Worm (Caenorhabditis elegans) whole organism, L2 larva: ENCODE measurements around the gene nhr-277.
A peak's percentile ranks its signal among the peaks of the same experiment; 100 is the strongest.

Experiments used
- F13H6.1 ChIP-seq: sonication (generic microtip); optimal IDR thresholded peaks from 2 replicates; lab custom pipeline; 2016; ENCODE audit warnings: missing genetic modification characterization, missing compliant biosample characterization
- Y55F3AM.14 ChIP-seq: fragments of 200-800 bp; sonication (Bioruptor generic); optimal IDR thresholded peaks from 2 replicates; lab custom pipeline; 2018; ENCODE audit warnings: mild to moderate bottlenecking, missing genetic modification characterization, missing compliant biosample characterization
- ZK546.5 ChIP-seq: sonication (generic microtip); optimal IDR thresholded peaks from 2 replicates; lab custom pipeline; 2017; ENCODE audit warnings: missing biosample characterization, missing genetic modification characterization
- alr-1 ChIP-seq: fragments of 150-350 bp; optimal IDR thresholded peaks from 2 replicates; lab custom pipeline; 2014; ENCODE audit warnings: missing biosample characterization, missing genetic modification characterization
- aly-2 ChIP-seq: fragments of 150-350 bp; optimal IDR thresholded peaks from 2 replicates; lab custom pipeline; 2014; ENCODE audit warnings: missing biosample characterization, missing genetic modification characterization
- ama-1 ChIP-seq: fragments of 150-350 bp; optimal IDR thresholded peaks from 2 replicates; lab custom pipeline; 2018; ENCODE audit warnings: inconsistent platforms
- blmp-1 ChIP-seq: sonication (generic microtip); optimal IDR thresholded peaks from 2 replicates; lab custom pipeline; 2017; ENCODE audit warnings: missing genetic modification characterization, mild to moderate bottlenecking, missing compliant biosample characterization, antibody characterized with exemption, moderate library complexity; ENCODE audit not compliant: insufficient read depth
- ceh-82 ChIP-seq: fragments of 150-350 bp; optimal IDR thresholded peaks from 2 replicates; lab custom pipeline; 2014; ENCODE audit warnings: missing biosample characterization, missing genetic modification characterization
- crh-2 ChIP-seq: sonication (generic microtip); optimal IDR thresholded peaks from 2 replicates; lab custom pipeline; 2017; ENCODE audit warnings: missing biosample characterization, missing genetic modification characterization
- egl-27 ChIP-seq: sonication (generic microtip); optimal IDR thresholded peaks from 3 replicates; lab custom pipeline; 2017; ENCODE audit warnings: missing biosample characterization, missing genetic modification reagents, missing genetic modification characterization
- elt-1 ChIP-seq: fragments of 150-350 bp; optimal IDR thresholded peaks from 2 replicates; lab custom pipeline; 2014; ENCODE audit warnings: missing biosample characterization, missing genetic modification characterization
- elt-3 ChIP-seq: sonication (generic microtip); optimal IDR thresholded peaks from 2 replicates; lab custom pipeline; 2017; ENCODE audit warnings: missing biosample characterization, missing genetic modification characterization
- gmeb-1 ChIP-seq: fragments of 150-350 bp; optimal IDR thresholded peaks from 2 replicates; lab custom pipeline; 2014; ENCODE audit warnings: missing biosample characterization, missing genetic modification characterization
- lin-13 ChIP-seq: fragments of 150-350 bp; optimal IDR thresholded peaks from 2 replicates; lab custom pipeline; 2014; ENCODE audit warnings: missing biosample characterization, missing genetic modification reagents, missing genetic modification characterization
- lin-39 ChIP-seq: fragments of 150-350 bp; optimal IDR thresholded peaks from 2 replicates; lab custom pipeline; 2014; ENCODE audit warnings: missing biosample characterization, missing genetic modification reagents, missing genetic modification characterization
- lsy-2 ChIP-seq, 2 experiments: fragments of 150-350 bp in 1 of 2; sonication (generic microtip) in 1 of 2; optimal IDR thresholded peaks; 2 replicates each; lab custom pipeline; 2014 to 2017; ENCODE audit warnings: missing biosample characterization in 2 of 2, missing genetic modification characterization in 2 of 2
- mab-5 ChIP-seq: fragments of 150-350 bp; optimal IDR thresholded peaks from 2 replicates; lab custom pipeline; 2014; ENCODE audit warnings: missing biosample characterization, missing genetic modification characterization
- mbf-1 ChIP-seq: sonication (generic microtip); optimal IDR thresholded peaks from 2 replicates; lab custom pipeline; 2017; ENCODE audit warnings: missing biosample characterization, missing genetic modification characterization
- mdl-1 ChIP-seq, 2 experiments: fragments of 150-350 bp in 1 of 2; sonication (generic microtip) in 1 of 2; optimal IDR thresholded peaks; 2 replicates each; lab custom pipeline; 2017; ENCODE audit warnings: missing biosample characterization in 2 of 2, missing genetic modification characterization in 2 of 2
- nhr-10 ChIP-seq: sonication (generic microtip); optimal IDR thresholded peaks from 2 replicates; lab custom pipeline; 2017; ENCODE audit warnings: missing biosample characterization, missing genetic modification characterization
- nhr-129 ChIP-seq: fragments of 150-350 bp; optimal IDR thresholded peaks from 2 replicates; lab custom pipeline; 2014; ENCODE audit warnings: missing biosample characterization, missing genetic modification characterization
- nhr-21 ChIP-seq: fragments of 150-350 bp; optimal IDR thresholded peaks from 2 replicates; lab custom pipeline; 2014; ENCODE audit warnings: missing biosample characterization, missing genetic modification characterization
- nhr-25 ChIP-seq: fragments of 150-350 bp; sonication (generic microtip); optimal IDR thresholded peaks from 3 replicates; lab custom pipeline; 2014; ENCODE audit warnings: missing biosample characterization, missing genetic modification characterization
- nhr-6 ChIP-seq: fragments of 150-350 bp; optimal IDR thresholded peaks from 2 replicates; lab custom pipeline; 2014; ENCODE audit warnings: missing biosample characterization, missing genetic modification characterization
- peb-1 ChIP-seq: fragments of 150-350 bp; optimal IDR thresholded peaks from 2 replicates; lab custom pipeline; 2014; ENCODE audit warnings: missing biosample characterization, missing genetic modification characterization
- sem-4 ChIP-seq: fragments of 150-350 bp; optimal IDR thresholded peaks from 2 replicates; lab custom pipeline; 2014; ENCODE audit warnings: missing biosample characterization, missing genetic modification reagents, missing genetic modification characterization
- skn-1 ChIP-seq: sonication (generic microtip); optimal IDR thresholded peaks from 2 replicates; lab custom pipeline; 2017; ENCODE audit warnings: missing biosample characterization, missing genetic modification characterization
- sma-3 ChIP-seq: sonication (generic microtip); optimal IDR thresholded peaks from 2 replicates; lab custom pipeline; 2016; ENCODE audit warnings: missing genetic modification reagents, missing genetic modification characterization, missing compliant biosample characterization
- snpc-4 ChIP-seq: fragments of 150-350 bp; optimal IDR thresholded peaks from 2 replicates; lab custom pipeline; 2014; ENCODE audit warnings: missing biosample characterization, missing genetic modification characterization
- unc-62 ChIP-seq: fragments of 150-350 bp; optimal IDR thresholded peaks from 2 replicates; lab custom pipeline; 2014; ENCODE audit warnings: missing biosample characterization, missing genetic modification reagents, missing genetic modification characterization
- ztf-1 ChIP-seq: fragments of 200-800 bp; sonication (Bioruptor generic); conservative IDR thresholded peaks from 2 replicates; pipeline ENCODE4 v1.3.6; 2022; ENCODE audit warnings: missing genetic modification characterization, missing compliant biosample characterization
- ztf-4 ChIP-seq: fragments of 150-350 bp; optimal IDR thresholded peaks from 2 replicates; lab custom pipeline; 2014; ENCODE audit warnings: missing biosample characterization, missing genetic modification characterization

nhr-277 gene

ce11 chrIV:2762380-2762779 lies 19.6 kb downstream of the nhr-277 start, which contains the start of gene Y54G2A.77:
Y54G2A.77 (plus strand) TSS chrIV:2762680.
- TF ChIP-seq alr-1, result no peak

ce11 chrIV:2764160-2764559 lies 21.4 kb downstream of the nhr-277 start:
- no peak for TF ChIP-seq snpc-4 (tag; lab: Kevin White, UChicago)
- TF ChIP-seq mab-5, result no peak
- TF ChIP-seq nhr-25 (tag; lab: Kevin White, UChicago), result peak; percentile 22
- TF ChIP-seq peb-1, result no peak
- no peak for TF ChIP-seq nhr-21 (tag; lab: Kevin White, UChicago)
- TF ChIP-seq skn-1, result no peak
- no peak for TF ChIP-seq sma-3 (GFP tag; lab: Kevin White, UChicago)

- TF ChIP-seq ztf-1 (GFP tag; lab: Robert Waterston, UW), result no peak
- TF ChIP-seq nhr-25 (tag; lab: Kevin White, UChicago), result peak; percentile 67
- TF ChIP-seq Y55F3AM.14 (GFP tag; lab: Kevin White, UChicago), result peak; percentile 40
Observed at ce11 chrIV:2765048-2765708, 22.4 kb downstream of the nhr-277 start.

ce11 chrIV:2770067-2770466 lies 27.3 kb downstream of the nhr-277 start:
- TF ChIP-seq elt-1 (tag; lab: Kevin White, UChicago) (no peak), skn-1 (no peak), ceh-82 (tag; lab: Kevin White, UChicago) (no peak), nhr-129 (no peak), F13H6.1 (tag; lab: Kevin White, UChicago) (no peak), ZK546.5 (tag; lab: Kevin White, UChicago) (no peak), aly-2 (tag; lab: Kevin White, UChicago) (no peak), sem-4 (tag; lab: Kevin White, UChicago) (no peak), mab-5 (no peak), sma-3 (GFP tag; lab: Kevin White, UChicago) (no peak), nhr-6 (tag; lab: Kevin White, UChicago) (no peak), lin-39 (tag; lab: Kevin White, UChicago) (no peak), alr-1 (no peak), egl-27 (tag; lab: Kevin White, UChicago) (no peak), lin-13 (GFP tag; lab: Kevin White, UChicago) (no peak), gmeb-1 (no peak), blmp-1 (tag; lab: Kevin White, UChicago) (no peak), mdl-1 (tag; optimal IDR thresholded peaks at IDR 0.05; lab: Kevin White, UChicago) (no peak)

ce11 chrIV:2770835-2771234 lies 28.0 kb downstream of the nhr-277 start:
- TF ChIP-seq crh-2 (tag; lab: Kevin White, UChicago) (no peak), aly-2 (tag; lab: Kevin White, UChicago) (no peak), alr-1 (no peak), mdl-1 (tag; optimal IDR thresholded peaks at IDR 0.05; lab: Kevin White, UChicago) (no peak), elt-1 (tag; lab: Kevin White, UChicago) (no peak), egl-27 (tag; lab: Kevin White, UChicago) (no peak), elt-3 (tag; lab: Kevin White, UChicago) (no peak), nhr-25 (tag; lab: Kevin White, UChicago) (no peak), nhr-10 (tag; lab: Kevin White, UChicago) (no peak), ztf-4 (tag; lab: Kevin White, UChicago) (no peak), mbf-1 (tag; lab: Kevin White, UChicago) (no peak), lsy-2 (tag; optimal IDR thresholded peaks at IDR 0.05; lab: Kevin White, UChicago) (no peak), F13H6.1 (tag; lab: Kevin White, UChicago) (no peak), lin-13 (GFP tag; lab: Kevin White, UChicago) (no peak), Y55F3AM.14 (GFP tag; lab: Kevin White, UChicago) (no peak), mab-5 (no peak), unc-62 (GFP tag; lab: Kevin White, UChicago) (no peak), snpc-4 (tag; lab: Kevin White, UChicago) (no peak), ama-1 (lab: Kevin White, UChicago) (no peak)
